Fruit fly (Drosophila melanogaster) whole organism, embryonic: Measurements from ENCODE around the gene TwdlJ.

Experiments used
- CG10959 ChIP-seq: fragments of 200-800 bp; sonication (Bioruptor generic); IDR thresholded peaks from 2 replicates; pipeline ENCODE4 v1.3.6; 2022; ENCODE audit warnings: missing biosample characterization, missing genetic modification characterization
- CG16779 ChIP-seq: fragments of 200-800 bp; sonication (Bioruptor generic); IDR thresholded peaks from 2 replicates; pipeline ENCODE4 v1.3.6; 2022; ENCODE audit warnings: missing biosample characterization, missing genetic modification characterization
- CG16863 ChIP-seq: fragments of 200-800 bp; sonication (Bioruptor generic); optimal IDR thresholded peaks from 3 replicates; lab custom pipeline; 2016; ENCODE audit warnings: missing biosample characterization, missing genetic modification characterization
- CG31224 ChIP-seq: fragments of 200-800 bp; sonication (Bioruptor generic); IDR thresholded peaks from 2 replicates; pipeline ENCODE4 v1.3.6; 2022; ENCODE audit warnings: missing biosample characterization, missing genetic modification characterization
- Oli ChIP-seq: fragments of 200-800 bp; sonication (Bioruptor generic); optimal IDR thresholded peaks from 2 replicates; lab custom pipeline; 2018; ENCODE audit warnings: missing biosample characterization, mild to moderate bottlenecking, missing genetic modification characterization, moderate library complexity
- Sox100B ChIP-seq: fragments of 200-800 bp; sonication (Bioruptor generic); optimal IDR thresholded peaks from 3 replicates; lab custom pipeline; 2018; ENCODE audit warnings: missing biosample characterization, mild to moderate bottlenecking, missing genetic modification characterization
- crp ChIP-seq, 2 experiments: fragments of 200-800 bp; sonication (Bioruptor generic); optimal IDR thresholded peaks; 2 replicates in 1 of 2; 3 replicates in 1 of 2; lab custom pipeline; 2017; ENCODE audit warnings: missing biosample characterization in 2 of 2, missing genetic modification characterization in 2 of 2, mild to moderate bottlenecking in 1 of 2, moderate library complexity in 1 of 2
- dm ChIP-seq: fragments of 200-800 bp; sonication (Bioruptor generic); optimal IDR thresholded peaks from 3 replicates; lab custom pipeline; 2016; ENCODE audit warnings: missing biosample characterization, missing genetic modification characterization
- ewg ChIP-seq: fragments of 200-800 bp; sonication (Bioruptor generic); optimal IDR thresholded peaks from 3 replicates; lab custom pipeline; 2017; ENCODE audit warnings: mild to moderate bottlenecking, missing biosample characterization, missing genetic modification reagents, missing genetic modification characterization
- h ChIP-seq: fragments of >200 bp; optimal IDR thresholded peaks from 2 replicates; lab custom pipeline; 2017
- lola ChIP-seq, 3 experiments: fragments of >200 bp in 2 of 3; fragments of 200-800 bp in 1 of 3; sonication (Bioruptor generic) in 1 of 3; optimal IDR thresholded peaks; 2 replicates each; lab custom pipeline; 2017 to 2019; ENCODE audit warnings: missing biosample characterization in 3 of 3, missing genetic modification characterization in 3 of 3, mild to moderate bottlenecking in 1 of 3, moderate library complexity in 1 of 3
- seq ChIP-seq: fragments of 200-800 bp; sonication (Bioruptor generic); IDR thresholded peaks from 2 replicates; pipeline ENCODE4 v1.3.6; 2022; ENCODE audit warnings: missing biosample characterization, missing genetic modification characterization

- TF ChIP-seq crp (GFP tag; optimal IDR thresholded peaks at IDR 0.05; lab: Kevin White, UChicago) (no peak), dm (GFP tag; lab: Kevin White, UChicago) (no peak), ewg (GFP tag; lab: Kevin White, UChicago) (no peak), seq (no peak), Oli (tag; lab: Kevin White, UChicago) (no peak), Sox100B (GFP tag; lab: Kevin White, UChicago) (no peak), CG16779 (GFP tag; lab: Robert Waterston, UW) (no peak), CG31224 (GFP tag; lab: Robert Waterston, UW) (no peak), CG16863 (GFP tag; lab: Kevin White, UChicago) (no peak), h (lab: Kevin White, UChicago) (no peak), CG10959 (GFP tag; lab: Robert Waterston, UW) (no peak), lola (GFP tag; optimal IDR thresholded peaks at IDR 0.05; lab: Kevin White, UChicago) (no peak)
Measured at dm6 chr3R:26615428-26615827, 14.3 kb upstream of the TwdlJ start.
